Worm (Caenorhabditis elegans) whole organism, L4 larva: ENCODE results near the gene spdl-1.

Source experiments
- D1046.2 ChIP-seq: fragments of 200-800 bp; sonication (Bioruptor generic); IDR thresholded peaks from 2 replicates; pipeline ENCODE4 v1.3.6; 2022; ENCODE audit warnings: missing genetic modification characterization, missing compliant biosample characterization
- F49E8.2 ChIP-seq: sonication (generic microtip); optimal IDR thresholded peaks from 2 replicates; lab custom pipeline; 2016; ENCODE audit warnings: missing compliant biosample characterization, mild to moderate bottlenecking, missing genetic modification characterization, borderline replicate concordance
- Y48G9A.11 ChIP-seq: fragments of 200-800 bp; sonication (Bioruptor generic); IDR thresholded peaks from 2 replicates; pipeline ENCODE4 v1.3.6; 2022; ENCODE audit warnings: missing genetic modification reagents, missing genetic modification characterization, missing compliant biosample characterization
- ZK337.2 ChIP-seq: fragments of 200-800 bp; sonication (Bioruptor generic); IDR thresholded peaks from 2 replicates; pipeline ENCODE4 v1.3.6; 2022; ENCODE audit warnings: missing genetic modification reagents, missing genetic modification characterization, missing compliant biosample characterization
- aha-1 ChIP-seq: fragments of 150-350 bp; peaks from one replicate; lab custom pipeline; 2014; ENCODE audit warnings: missing biosample characterization, missing genetic modification characterization
- ceh-28 ChIP-seq: fragments of 150-350 bp; optimal IDR thresholded peaks from 2 replicates; lab custom pipeline; 2014; ENCODE audit warnings: missing biosample characterization, missing genetic modification reagents, missing genetic modification characterization
- daf-16 ChIP-seq, 3 experiments: sonication (generic microtip); optimal IDR thresholded peaks; 2 replicates each; lab custom pipeline; 2016 to 2017; ENCODE audit warnings: missing genetic modification characterization in 3 of 3, missing genetic modification reagents in 3 of 3, mild to moderate bottlenecking in 2 of 3, missing compliant biosample characterization in 2 of 3, missing biosample characterization in 1 of 3, moderate library complexity in 1 of 3
- daf-8 ChIP-seq: fragments of 200-800 bp; sonication (Bioruptor generic); IDR thresholded peaks from 2 replicates; pipeline ENCODE4 v1.3.6; 2022; ENCODE audit warnings: missing genetic modification characterization, missing compliant biosample characterization
- dpl-1 ChIP-seq: fragments of 150-350 bp; optimal IDR thresholded peaks from 2 replicates; lab custom pipeline; 2014; ENCODE audit warnings: missing biosample characterization, missing genetic modification reagents, missing genetic modification characterization
- dve-1 ChIP-seq: sonication (generic microtip); optimal IDR thresholded peaks from 2 replicates; lab custom pipeline; 2017; ENCODE audit warnings: antibody characterized with exemption, mild to moderate bottlenecking, missing genetic modification characterization, missing compliant biosample characterization; ENCODE audit not compliant: insufficient read depth
- egl-27 ChIP-seq: sonication (generic microtip); optimal IDR thresholded peaks from 3 replicates; lab custom pipeline; 2017; ENCODE audit warnings: missing biosample characterization, missing genetic modification reagents, missing genetic modification characterization
- fos-1 ChIP-seq: fragments of 150-350 bp; optimal IDR thresholded peaks from 2 replicates; lab custom pipeline; 2014; ENCODE audit warnings: missing biosample characterization, missing genetic modification characterization
- hif-1 ChIP-seq, 2 experiments: sonication (generic microtip); optimal IDR thresholded peaks; 2 replicates each; lab custom pipeline; 2016 to 2017; ENCODE audit warnings: missing compliant biosample characterization in 2 of 2, missing genetic modification characterization in 2 of 2, missing genetic modification reagents in 2 of 2, missing genotype in 2 of 2, mild to moderate bottlenecking in 1 of 2
- hlh-11 ChIP-seq: fragments of 200-800 bp; sonication (Bioruptor generic); optimal IDR thresholded peaks from 2 replicates; lab custom pipeline; 2018; ENCODE audit warnings: mild to moderate bottlenecking, missing genetic modification characterization, missing compliant biosample characterization
- hlh-30 ChIP-seq: sonication (generic microtip); optimal IDR thresholded peaks from 2 replicates; lab custom pipeline; 2017; ENCODE audit warnings: antibody characterized with exemption, mild to moderate bottlenecking, missing genetic modification characterization, missing compliant biosample characterization; ENCODE audit not compliant: insufficient read depth
- jun-1 ChIP-seq: fragments of 150-350 bp; optimal IDR thresholded peaks from 2 replicates; lab custom pipeline; 2014; ENCODE audit warnings: missing biosample characterization, missing genetic modification reagents, missing genetic modification characterization
- lin-15B ChIP-seq: fragments of 150-350 bp; sonication (generic microtip); optimal IDR thresholded peaks from 3 replicates; lab custom pipeline; 2014; ENCODE audit warnings: missing biosample characterization, missing genetic modification characterization
- lin-29 ChIP-seq: fragments of 200-800 bp; sonication (Bioruptor generic); IDR thresholded peaks from 2 replicates; pipeline ENCODE4 v1.3.6; 2022; ENCODE audit warnings: missing genetic modification reagents, missing genetic modification characterization, missing compliant biosample characterization
- lir-3 ChIP-seq: sonication (generic microtip); optimal IDR thresholded peaks from 2 replicates; lab custom pipeline; 2016; ENCODE audit warnings: mild to moderate bottlenecking, missing genetic modification characterization, missing compliant biosample characterization
- lsy-2 ChIP-seq, 2 experiments: fragments of 150-350 bp in 1 of 2; sonication (generic microtip) in 1 of 2; optimal IDR thresholded peaks; 2 replicates each; lab custom pipeline; 2014 to 2017; ENCODE audit warnings: missing biosample characterization in 2 of 2, missing genetic modification characterization in 2 of 2
- madf-5 ChIP-seq, 2 experiments: fragments of 200-800 bp; sonication (Bioruptor generic); IDR thresholded peaks; 2 replicates each; pipeline ENCODE4 v1.3.6; 2022; ENCODE audit warnings: missing compliant biosample characterization in 2 of 2, missing genetic modification characterization in 2 of 2
- madf-9 ChIP-seq: fragments of 200-800 bp; sonication (Bioruptor generic); conservative IDR thresholded peaks from 2 replicates; pipeline ENCODE4 v1.3.6; 2022; ENCODE audit warnings: missing genetic modification reagents, missing genetic modification characterization, missing compliant biosample characterization
- mep-1 ChIP-seq: fragments of 150-350 bp; sonication (generic microtip); optimal IDR thresholded peaks from 3 replicates; lab custom pipeline; 2014; ENCODE audit warnings: missing biosample characterization, missing genetic modification characterization
- nhr-11 ChIP-seq: fragments of 150-350 bp; optimal IDR thresholded peaks from 2 replicates; lab custom pipeline; 2014; ENCODE audit warnings: missing biosample characterization, missing genetic modification characterization
- nhr-111 ChIP-seq: fragments of 200-800 bp; sonication (Bioruptor generic); optimal IDR thresholded peaks from 2 replicates; lab custom pipeline; 2018; ENCODE audit warnings: mild to moderate bottlenecking, missing genetic modification characterization, missing compliant biosample characterization
- nhr-237 ChIP-seq: sonication (generic microtip); optimal IDR thresholded peaks from 2 replicates; lab custom pipeline; 2017; ENCODE audit warnings: missing biosample characterization, missing genetic modification characterization
- nhr-25 ChIP-seq: sonication (generic microtip); optimal IDR thresholded peaks from 2 replicates; lab custom pipeline; 2017; ENCODE audit warnings: missing genetic modification characterization, mild to moderate bottlenecking, missing compliant biosample characterization, antibody characterized with exemption, moderate library complexity, borderline replicate concordance; ENCODE audit not compliant: insufficient read depth
- nhr-28 ChIP-seq: fragments of 150-350 bp; optimal IDR thresholded peaks from 2 replicates; lab custom pipeline; 2014; ENCODE audit warnings: missing biosample characterization, missing genetic modification characterization
- nhr-41 ChIP-seq: fragments of 200-800 bp; sonication (Bioruptor generic); IDR thresholded peaks from 2 replicates; pipeline ENCODE4 v1.3.6; 2022; ENCODE audit warnings: missing genetic modification reagents, missing genetic modification characterization, missing compliant biosample characterization
- nhr-6 ChIP-seq: fragments of 150-350 bp; optimal IDR thresholded peaks from 2 replicates; lab custom pipeline; 2014; ENCODE audit warnings: missing biosample characterization, missing genetic modification characterization
- nhr-77 ChIP-seq: fragments of 150-350 bp; optimal IDR thresholded peaks from 2 replicates; lab custom pipeline; 2014; ENCODE audit warnings: missing biosample characterization, missing genetic modification characterization
- pha-4 ChIP-seq, 2 experiments: fragments of 150-350 bp in 1 of 2; fragments of 200-800 bp in 1 of 2; sonication (Bioruptor generic) in 1 of 2; IDR thresholded peaks in 1 of 2; optimal IDR thresholded peaks in 1 of 2; 2 replicates each; pipeline versions ENCODE4 v1.3.6 to Lab custom; 2014 to 2022; ENCODE audit warnings: missing genetic modification characterization in 2 of 2, missing genetic modification reagents in 2 of 2, missing biosample characterization in 1 of 2, missing compliant biosample characterization in 1 of 2
- php-3 ChIP-seq: fragments of 200-800 bp; sonication (Bioruptor generic); IDR thresholded peaks from 2 replicates; pipeline ENCODE4 v1.3.6; 2022; ENCODE audit warnings: missing genetic modification reagents, missing genetic modification characterization, missing compliant biosample characterization
- rbr-2 ChIP-seq: sonication (generic microtip); optimal IDR thresholded peaks from 2 replicates; lab custom pipeline; 2016; ENCODE audit warnings: missing genotype, missing genetic modification characterization, missing compliant biosample characterization
- set-16 ChIP-seq: fragments of 200-800 bp; sonication (Bioruptor generic); IDR thresholded peaks from 2 replicates; pipeline ENCODE4 v1.3.6; 2022; ENCODE audit warnings: missing genetic modification reagents, missing genetic modification characterization, missing compliant biosample characterization
- snpc-1.2 ChIP-seq: fragments of 200-800 bp; sonication (Bioruptor generic); IDR thresholded peaks from 2 replicates; pipeline ENCODE4 v1.3.6; 2022; ENCODE audit warnings: missing genetic modification reagents, missing genetic modification characterization, missing compliant biosample characterization
- tag-97 ChIP-seq: fragments of 200-800 bp; sonication (Bioruptor generic); IDR thresholded peaks from 2 replicates; pipeline ENCODE4 v1.3.6; 2022; ENCODE audit warnings: missing genetic modification characterization, missing compliant biosample characterization
- tra-1 ChIP-seq: fragments of 200-800 bp; sonication (Bioruptor generic); IDR thresholded peaks from 2 replicates; pipeline ENCODE4 v1.3.6; 2022; ENCODE audit warnings: missing genetic modification reagents, missing genetic modification characterization, missing compliant biosample characterization
- unc-130 ChIP-seq: sonication (generic microtip); optimal IDR thresholded peaks from 2 replicates; lab custom pipeline; 2016; ENCODE audit warnings: missing genetic modification reagents, missing genetic modification characterization, missing compliant biosample characterization
- unc-62 ChIP-seq, 3 experiments: fragments of 150-350 bp in 1 of 3; sonication (generic microtip); optimal IDR thresholded peaks in 2 of 3; peaks in 1 of 3; 1 replicate in 1 of 3; 2 replicates in 2 of 3; lab custom pipeline; 2014 to 2017; ENCODE audit warnings: missing biosample characterization in 3 of 3, missing genetic modification characterization in 3 of 3, missing genetic modification reagents in 3 of 3, missing genotype in 1 of 3
- vab-7 ChIP-seq: fragments of 200-800 bp; sonication (Bioruptor generic); IDR thresholded peaks from 2 replicates; pipeline ENCODE4 v1.3.6; 2022; ENCODE audit warnings: missing genetic modification reagents, missing genetic modification characterization, missing compliant biosample characterization
- ztf-7 ChIP-seq: fragments of 150-350 bp; optimal IDR thresholded peaks from 2 replicates; lab custom pipeline; 2014; ENCODE audit warnings: missing biosample characterization, missing genetic modification characterization

The spdl-1 gene

ce11 chrII:7756810-7757209 lies 24.6 kb upstream of the spdl-1 start (continued):
- no peak for TF ChIP-seq fos-1 (tag; lab: Kevin White, UChicago)
- TF ChIP-seq php-3 (GFP tag; lab: Robert Waterston, UW): peak; percentile 44; the same call in 1 of the 2 replicates
- TF ChIP-seq nhr-77 (tag; lab: Kevin White, UChicago): peak; percentile 49
- peak; percentile 64 for TF ChIP-seq tra-1 (GFP tag; lab: Robert Waterston, UW)
- TF ChIP-seq egl-27: no peak
- TF ChIP-seq jun-1 (tag; lab: Kevin White, UChicago): no peak
- peak; percentile 72 for TF ChIP-seq Y48G9A.11 (GFP tag; lab: Robert Waterston, UW)
- TF ChIP-seq madf-9 (GFP tag; lab: Robert Waterston, UW): peak; percentile 36; the same call in 1 of the 2 replicates
- TF ChIP-seq madf-5 (GFP tag; IDR thresholded peaks at IDR 0.05; lab: Robert Waterston, UW): peak in 1 of 2 experiments; percentile 59; a peak in 1 of 4 replicates
- 0 out of 2 replicates have a peak, but pooled peaks have one; percentile 22 for TF ChIP-seq ZK337.2
- no peak for TF ChIP-seq ztf-7 (tag; lab: Kevin White, UChicago)
- TF ChIP-seq snpc-1.2 (GFP tag; lab: Robert Waterston, UW): no peak
- TF ChIP-seq lin-29 (GFP tag; lab: Robert Waterston, UW): no peak
- peak; percentile 22 for TF ChIP-seq lir-3
- no peak for TF ChIP-seq unc-130 (GFP tag; lab: Kevin White, UChicago)
- no peak for TF ChIP-seq ceh-28 (tag; lab: Kevin White, UChicago)
- TF ChIP-seq nhr-28 (tag; lab: Kevin White, UChicago): peak; percentile 70
- TF ChIP-seq unc-62 (GFP tag; optimal IDR thresholded peaks at IDR 0.05 in 1 of 2; lab: Kevin White, UChicago): no peak
- TF ChIP-seq unc-62 (tag; optimal IDR thresholded peaks at IDR 0.05; lab: Kevin White, UChicago): no peak
- peak; percentile 34 for TF ChIP-seq rbr-2 (tag; lab: Kevin White, UChicago)
- 0 out of 2 replicates have a peak, but pooled peaks have one; percentile 67 for TF ChIP-seq D1046.2
- TF ChIP-seq set-16: no peak
- peak in 1 of 2 experiments; percentile 23 for TF ChIP-seq hif-1 (tag; optimal IDR thresholded peaks at IDR 0.05; lab: Kevin White, UChicago)
- no peak for TF ChIP-seq lin-15B (tag; lab: Kevin White, UChicago)
- no peak for TF ChIP-seq daf-8 (GFP tag; lab: Robert Waterston, UW)
- peak; percentile 72 for TF ChIP-seq pha-4 (GFP tag; IDR thresholded peaks at IDR 0.05; lab: Robert Waterston, UW)
- TF ChIP-seq pha-4 (tag; optimal IDR thresholded peaks at IDR 0.05; lab: Kevin White, UChicago): no peak
- peak; percentile 41 for TF ChIP-seq nhr-111 (GFP tag; lab: Kevin White, UChicago)
- no peak for TF ChIP-seq nhr-41 (GFP tag; lab: Robert Waterston, UW)
- no peak for TF ChIP-seq nhr-11
- TF ChIP-seq daf-16 (GFP tag; optimal IDR thresholded peaks at IDR 0.05; lab: Kevin White, UChicago): peak; percentile 44 to 62
- TF ChIP-seq daf-16 (tag; optimal IDR thresholded peaks at IDR 0.05; lab: Kevin White, UChicago): peak; percentile 87
- no peak for TF ChIP-seq nhr-237 (tag; lab: Kevin White, UChicago)
- TF ChIP-seq, all 104 proteins: peak for 50

- TF ChIP-seq daf-16 (GFP tag; optimal IDR thresholded peaks at IDR 0.05; lab: Kevin White, UChicago): no peak
- peak; percentile 78 for TF ChIP-seq daf-16 (tag; optimal IDR thresholded peaks at IDR 0.05; lab: Kevin White, UChicago)
- TF ChIP-seq dve-1 (tag; lab: Kevin White, UChicago): peak; percentile 77
- TF ChIP-seq F49E8.2 (tag; lab: Kevin White, UChicago): no peak
- peak; percentile 58 for TF ChIP-seq aha-1 (tag; lab: Kevin White, UChicago)
- peak; percentile 3 for TF ChIP-seq nhr-6 (tag; lab: Kevin White, UChicago)
- peak; percentile 13 for TF ChIP-seq nhr-11
- TF ChIP-seq hif-1 (tag; optimal IDR thresholded peaks at IDR 0.05; lab: Kevin White, UChicago): peak in 1 of 2 experiments; percentile 5
- TF ChIP-seq lsy-2 (tag; optimal IDR thresholded peaks at IDR 0.05; lab: Kevin White, UChicago): peak in 1 of 2 experiments; percentile 61
- TF ChIP-seq nhr-28 (tag; lab: Kevin White, UChicago): peak; percentile 35
- peak; percentile 81 for TF ChIP-seq hlh-30
- TF ChIP-seq rbr-2 (tag; lab: Kevin White, UChicago): peak; percentile 49
- TF ChIP-seq nhr-77 (tag; lab: Kevin White, UChicago): peak; percentile 62
- TF ChIP-seq tag-97 (GFP tag; lab: Robert Waterston, UW): no peak
- TF ChIP-seq mep-1 (tag; lab: Kevin White, UChicago): peak; percentile 57
- no peak for TF ChIP-seq vab-7 (GFP tag; lab: Robert Waterston, UW)
- TF ChIP-seq hlh-11 (tag; lab: Kevin White, UChicago): peak; percentile 81
- TF ChIP-seq nhr-25: no peak
- peak; percentile 37 for TF ChIP-seq dpl-1 (GFP tag; lab: Kevin White, UChicago)
- peak; percentile 33 for TF ChIP-seq ceh-28 (tag; lab: Kevin White, UChicago)
Observed at ce11 chrII:7758397-7759135, 22.8 kb upstream of the spdl-1 start, which contains the start of gene B0228.7. B0228.7 (minus strand) TSS chrII:7759023.
